Fruit fly (Drosophila melanogaster): ENCODE data around the gene CG17271.

Gene CG17271

DNA sequence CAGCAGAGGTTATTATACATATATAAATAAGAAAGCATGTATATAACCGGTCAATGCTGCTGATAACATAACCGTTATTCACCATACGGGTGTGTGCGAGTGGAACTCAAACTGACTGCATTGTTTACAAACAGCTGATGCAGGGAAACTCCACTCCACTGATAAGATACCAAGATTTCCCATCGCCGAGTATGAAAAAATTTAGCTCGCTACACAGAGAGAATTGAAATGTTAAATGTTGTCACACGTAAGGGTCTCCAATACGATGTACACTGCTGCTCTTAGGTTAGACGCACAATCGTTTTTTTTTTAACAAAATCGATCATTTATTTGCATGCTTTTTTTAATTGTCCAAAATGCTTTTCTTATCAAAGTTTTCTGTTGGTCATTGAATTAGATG lies 12.0 kb upstream of the CG17271 start (continued):
- TF ChIP-seq gsb (GFP tag; IDR thresholded peaks at IDR 0.05) (no peak), Chrac-16 (GFP tag; optimal IDR thresholded peaks at IDR 0.05) (peak; percentile 10), tap (tag; optimal IDR thresholded peaks at IDR 0.05) (no peak), CG7357 (GFP tag; IDR thresholded peaks at IDR 0.05) (no peak), Dip3 (GFP tag; optimal IDR thresholded peaks at IDR 0.05) (no peak), CG13287 (GFP tag; IDR thresholded peaks at IDR 0.05; ENCODE audit: partially characterized antibody) (no peak), fd64A (GFP tag; optimal IDR thresholded peaks at IDR 0.05) (no peak), CG6175 (GFP tag; IDR thresholded peaks at IDR 0.05) (no peak), CG2875 (GFP tag; optimal IDR thresholded peaks at IDR 0.05) (no peak), lbe (GFP tag; optimal IDR thresholded peaks at IDR 0.05) (no peak), lov (optimal IDR thresholded peaks at IDR 0.05) (no peak), lov (GFP tag; IDR thresholded peaks at IDR 0.05) (no peak), B-H1 (GFP tag; IDR thresholded peaks at IDR 0.05) (no peak), CG31441 (GFP tag; IDR thresholded peaks at IDR 0.05) (no peak; the same call in 1 of the 2 replicates), CG8359 (GFP tag; optimal IDR thresholded peaks at IDR 0.05; ENCODE audit: borderline replicate concordance) (no peak), CG3995 (GFP tag; optimal IDR thresholded peaks at IDR 0.05) (no peak)

DNA sequence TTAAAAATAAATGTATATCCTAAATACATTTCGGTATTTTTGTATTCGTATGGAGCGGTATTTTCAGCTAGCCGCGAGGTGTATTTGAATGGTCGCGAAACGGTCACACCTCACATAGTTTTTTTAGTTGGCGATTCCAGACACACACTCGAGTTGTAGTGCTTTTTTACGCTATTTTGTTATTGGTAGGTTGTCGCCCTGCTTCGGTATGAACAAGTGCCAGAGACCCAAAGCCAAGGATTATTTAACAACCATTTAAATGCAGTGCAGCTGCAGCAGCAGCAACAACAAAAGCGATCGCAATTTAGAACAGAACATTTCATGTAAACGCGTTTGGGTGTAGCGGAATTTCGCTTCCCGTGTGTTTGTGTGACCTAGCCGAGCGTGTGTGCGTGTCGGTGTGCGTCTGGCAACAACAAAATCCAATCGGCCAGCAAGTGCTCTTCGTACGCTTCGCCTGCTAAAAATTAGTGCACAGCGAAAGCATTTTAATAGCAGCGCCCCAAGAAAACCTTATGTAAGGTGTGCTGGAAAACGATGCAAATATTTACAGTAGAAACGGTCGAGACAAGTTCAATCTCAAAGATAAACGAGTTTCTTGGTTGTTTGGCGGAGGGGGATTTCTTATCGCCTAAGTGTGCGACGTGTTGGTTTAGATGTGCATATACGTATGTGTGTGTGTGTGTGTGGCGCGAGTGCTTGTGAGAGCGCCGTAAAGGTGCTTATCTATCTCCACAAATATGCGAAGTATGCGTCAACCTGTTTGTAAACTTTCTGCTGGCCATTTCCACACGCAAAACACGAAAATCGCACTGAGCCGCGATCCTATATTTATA lies 11.3 kb upstream of the CG17271 start, which contains the start of gene Synd:
Gene Synd (plus strand): TSS at position 111 of the 836 bp plus-strand sequence.
- TF ChIP-seq CG10147 (GFP tag; optimal IDR thresholded peaks at IDR 0.05): peak; percentile 54
- no peak for TF ChIP-seq Doc3 (GFP tag; IDR thresholded peaks at IDR 0.05; ENCODE audit: partially characterized antibody)
- peak; percentile 1 for TF ChIP-seq nau (GFP tag; optimal IDR thresholded peaks at IDR 0.05)
- TF ChIP-seq CG7271 (tag; optimal IDR thresholded peaks at IDR 0.05): no peak
- peak; percentile 1 for TF ChIP-seq Sry-δ (GFP tag; optimal IDR thresholded peaks at IDR 0.05)
- TF ChIP-seq pzg (GFP tag; optimal IDR thresholded peaks at IDR 0.05): peak; percentile 78
- TF ChIP-seq yki (optimal IDR thresholded peaks at IDR 0.05): no peak
- TF ChIP-seq scrt (GFP tag; optimal IDR thresholded peaks at IDR 0.05): peak; percentile 9
- TF ChIP-seq Trl (optimal IDR thresholded peaks at IDR 0.05): peak in 1 of 2 experiments; percentile 6
- no peak for TF ChIP-seq Trl (GFP tag; optimal IDR thresholded peaks at IDR 0.05)
- no peak for TF ChIP-seq pfk (GFP tag; optimal IDR thresholded peaks at IDR 0.05)
- TF ChIP-seq dysf (GFP tag; IDR thresholded peaks at IDR 0.05): peak; percentile 35; the same call in 1 of the 3 replicates
- peak; percentile 38 for TF ChIP-seq BEAF-32 (GFP tag; optimal IDR thresholded peaks at IDR 0.05)
- peak; percentile 97 for TF ChIP-seq CG10274 (GFP tag; optimal IDR thresholded peaks at IDR 0.05)
- peak; percentile 79 for TF ChIP-seq CG10431 (GFP tag; optimal IDR thresholded peaks at IDR 0.05)
- TF ChIP-seq sob (GFP tag; IDR thresholded peaks at IDR 0.05): peak; percentile 33; the same call in 1 of the 2 replicates
- peak; percentile 16; the same call in 1 of the 2 replicates for TF ChIP-seq Rfx (GFP tag; IDR thresholded peaks at IDR 0.05)
- peak; percentile 52 for TF ChIP-seq CG18599 (GFP tag; optimal IDR thresholded peaks at IDR 0.05)
- no peak for TF ChIP-seq tio (GFP tag; optimal IDR thresholded peaks at IDR 0.05)
- peak; percentile 35 for TF ChIP-seq HLH54F (GFP tag; optimal IDR thresholded peaks at IDR 0.05)
- peak; percentile 40 for TF ChIP-seq stwl (tag; optimal IDR thresholded peaks at IDR 0.05)
- peak; percentile 2 for TF ChIP-seq CG15269 (tag; optimal IDR thresholded peaks at IDR 0.05)
- peak; percentile 33 for TF ChIP-seq trem (tag; optimal IDR thresholded peaks at IDR 0.05)
- peak; percentile 98 for TF ChIP-seq sd (tag; optimal IDR thresholded peaks at IDR 0.05)
- TF ChIP-seq CG4854 (GFP tag; optimal IDR thresholded peaks at IDR 0.05): no peak
- no peak for TF ChIP-seq D (optimal IDR thresholded peaks at IDR 0.05)
- TF ChIP-seq D (GFP tag; optimal IDR thresholded peaks at IDR 0.05): peak; percentile 43
- TF ChIP-seq CG4282 (GFP tag; optimal IDR thresholded peaks at IDR 0.05): peak; percentile 17
- no peak for TF ChIP-seq klu (GFP tag; IDR thresholded peaks at IDR 0.05)
- peak; percentile 2 for TF ChIP-seq Ets97D (GFP tag; optimal IDR thresholded peaks at IDR 0.05)
- no peak for TF ChIP-seq CG14860 (GFP tag; IDR thresholded peaks at IDR 0.05; ENCODE audit: partially characterized antibody)
- TF ChIP-seq cwo (GFP tag; optimal IDR thresholded peaks at IDR 0.05): peak; percentile 35
- no peak for TF ChIP-seq Atf-2 (GFP tag; optimal IDR thresholded peaks at IDR 0.05)
